Worm (Caenorhabditis elegans) whole organism, mixed stage, embryonic: ENCODE measurements around the gene his-63.
A peak's percentile ranks its signal among the peaks of the same experiment; 100 is the strongest.

Experiments
- M03D4.4 ChIP-seq: sonication (generic microtip); optimal IDR thresholded peaks from 2 replicates; lab custom pipeline; 2017; ENCODE audit warnings: mild to moderate bottlenecking, missing genetic modification characterization, missing compliant biosample characterization
- blmp-1 ChIP-seq: fragments of 150-350 bp; optimal IDR thresholded peaks from 2 replicates; lab custom pipeline; 2014; ENCODE audit warnings: missing biosample characterization, missing genetic modification characterization
- ceh-39 ChIP-seq: fragments of 150-350 bp; optimal IDR thresholded peaks from 2 replicates; lab custom pipeline; 2014; ENCODE audit warnings: missing biosample characterization, missing genetic modification characterization
- ceh-43 ChIP-seq: fragments of 200-800 bp; sonication (Bioruptor generic); optimal IDR thresholded peaks from 2 replicates; lab custom pipeline; 2018; ENCODE audit warnings: mild to moderate bottlenecking, missing genetic modification characterization, moderate library complexity, missing compliant biosample characterization
- ceh-83 ChIP-seq: fragments of 200-800 bp; sonication (Bioruptor generic); optimal IDR thresholded peaks from 2 replicates; lab custom pipeline; 2018; ENCODE audit warnings: mild to moderate bottlenecking, missing genetic modification characterization, missing compliant biosample characterization
- ces-1 ChIP-seq: fragments of 150-350 bp; optimal IDR thresholded peaks from 2 replicates; lab custom pipeline; 2014; ENCODE audit warnings: missing biosample characterization, missing genetic modification reagents, missing genetic modification characterization
- drap-1 ChIP-seq: fragments of 200-800 bp; sonication (Bioruptor generic); optimal IDR thresholded peaks from 3 replicates; lab custom pipeline; 2018; ENCODE audit warnings: mild to moderate bottlenecking, missing genetic modification characterization, missing compliant biosample characterization
- elt-1 ChIP-seq: sonication (generic microtip); optimal IDR thresholded peaks from 2 replicates; lab custom pipeline; 2017; ENCODE audit warnings: missing genetic modification characterization, mild to moderate bottlenecking, missing compliant biosample characterization, antibody characterized with exemption, moderate library complexity, borderline replicate concordance; ENCODE audit not compliant: insufficient read depth
- flh-1 ChIP-seq: fragments of 200-800 bp; sonication (Bioruptor generic); optimal IDR thresholded peaks from 2 replicates; lab custom pipeline; 2018; ENCODE audit warnings: mild to moderate bottlenecking, missing genetic modification characterization, moderate library complexity, missing compliant biosample characterization
- ham-2 ChIP-seq: fragments of 200-800 bp; sonication (Bioruptor generic); optimal IDR thresholded peaks from 2 replicates; lab custom pipeline; 2018; ENCODE audit warnings: mild to moderate bottlenecking, missing genetic modification characterization, missing compliant biosample characterization
- hlh-1 ChIP-seq: fragments of 150-350 bp; optimal IDR thresholded peaks from 2 replicates; lab custom pipeline; 2014; ENCODE audit warnings: missing biosample characterization, missing genetic modification reagents, missing genetic modification characterization
- lin-13 ChIP-seq: fragments of 150-350 bp; optimal IDR thresholded peaks from 2 replicates; lab custom pipeline; 2014; ENCODE audit warnings: missing biosample characterization, missing genetic modification characterization
- lsy-2 ChIP-seq: fragments of 150-350 bp; optimal IDR thresholded peaks from 2 replicates; lab custom pipeline; 2014; ENCODE audit warnings: missing biosample characterization, missing genetic modification characterization
- mab-5 ChIP-seq: fragments of 150-350 bp; optimal IDR thresholded peaks from 2 replicates; lab custom pipeline; 2014; ENCODE audit warnings: missing biosample characterization, missing genetic modification characterization
- nhr-12 ChIP-seq: fragments of 150-350 bp; optimal IDR thresholded peaks from 2 replicates; lab custom pipeline; 2014; ENCODE audit warnings: missing biosample characterization, missing genetic modification characterization
- nhr-76 ChIP-seq: sonication (generic microtip); optimal IDR thresholded peaks from 2 replicates; lab custom pipeline; 2017; ENCODE audit warnings: missing biosample characterization, missing genetic modification characterization
- pha-4 ChIP-seq: fragments of 150-350 bp; optimal IDR thresholded peaks from 2 replicates; lab custom pipeline; 2018; ENCODE audit warnings: missing biosample characterization, missing genetic modification reagents, missing genetic modification characterization
- sem-2 ChIP-seq: fragments of 200-800 bp; sonication (Bioruptor generic); optimal IDR thresholded peaks from 2 replicates; lab custom pipeline; 2018; ENCODE audit warnings: mild to moderate bottlenecking, missing genetic modification characterization, missing compliant biosample characterization
- snpc-4 ChIP-seq: fragments of 150-350 bp; optimal IDR thresholded peaks from 2 replicates; lab custom pipeline; 2014; ENCODE audit warnings: missing biosample characterization, missing genetic modification characterization
- sptf-1 ChIP-seq: sonication (generic microtip); optimal IDR thresholded peaks from 2 replicates; lab custom pipeline; 2017; ENCODE audit warnings: mild to moderate bottlenecking, missing genetic modification characterization, moderate library complexity, missing compliant biosample characterization
- tbx-8 ChIP-seq: fragments of 200-800 bp; sonication (Bioruptor generic); optimal IDR thresholded peaks from 2 replicates; lab custom pipeline; 2018; ENCODE audit warnings: mild to moderate bottlenecking, missing genetic modification characterization, moderate library complexity, missing compliant biosample characterization
- ztf-11 ChIP-seq: fragments of 150-350 bp; optimal IDR thresholded peaks from 2 replicates; lab custom pipeline; 2014; ENCODE audit warnings: missing biosample characterization, missing genetic modification characterization

Gene his-63

DNA sequence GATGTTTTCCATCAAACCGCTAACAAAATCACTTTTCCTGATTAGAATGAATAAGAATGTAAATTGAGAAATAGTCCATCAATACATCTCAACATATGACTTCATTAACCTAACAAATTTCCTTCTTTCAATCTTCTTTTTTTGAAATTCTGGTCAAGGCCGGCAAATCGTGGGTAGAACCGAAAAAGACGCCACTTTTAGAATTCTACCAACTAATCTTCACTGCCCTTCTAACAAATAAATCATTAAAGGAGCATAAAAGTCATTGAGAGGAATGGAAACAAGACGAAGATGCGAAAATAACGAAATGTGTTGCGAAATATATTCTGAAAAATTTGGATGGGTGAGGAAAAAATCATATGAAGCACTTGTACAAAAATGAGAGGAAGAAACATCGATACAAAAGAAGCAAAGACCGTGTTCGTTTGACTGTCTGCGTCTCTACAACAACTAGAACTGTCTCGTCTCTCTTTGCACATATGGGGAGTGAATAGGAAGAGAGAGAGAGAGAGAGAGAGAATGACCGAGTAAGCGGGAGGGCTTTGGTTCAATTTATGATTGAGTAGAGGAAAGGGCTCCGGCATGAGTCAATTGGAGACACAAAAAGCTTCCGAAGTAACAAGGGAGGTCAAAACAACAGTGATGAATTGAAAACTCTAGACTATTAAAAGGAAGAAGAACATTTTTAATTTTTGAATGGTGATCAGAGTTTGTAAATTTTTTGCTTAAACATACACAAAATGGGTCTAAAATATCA lies 42.7 kb downstream of the his-63 start:
- peak; percentile 35 for TF ChIP-seq ces-1 (GFP tag; lab: Kevin White, UChicago)
- peak; percentile 59 for TF ChIP-seq ham-2
- TF ChIP-seq tbx-8 (GFP tag; lab: Kevin White, UChicago), result no peak

DNA sequence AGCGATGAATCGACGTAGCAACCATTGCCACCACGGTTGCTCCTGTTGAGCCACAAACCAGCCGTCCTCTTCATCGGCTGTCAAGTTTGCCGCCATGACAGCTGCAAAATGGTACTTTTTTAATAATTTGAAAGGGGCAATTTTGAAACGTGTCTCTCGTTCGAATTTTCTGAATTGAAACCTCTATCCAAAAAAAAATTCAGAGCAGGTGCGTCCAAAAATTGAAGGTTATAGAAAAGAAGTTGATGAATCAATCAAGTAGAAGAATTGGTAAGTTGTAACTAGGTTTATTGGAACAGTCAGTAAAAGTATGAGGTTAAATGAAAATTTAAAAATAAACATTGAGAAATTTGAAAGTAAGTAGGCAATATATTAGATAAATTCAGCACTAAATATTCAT lies 45.3 kb downstream of the his-63 start, which contains the start of gene T01G1.4:
Gene T01G1.4, minus strand, starts transcription at position 101 of the 400 bp plus-strand sequence.
- TF ChIP-seq ceh-83 (GFP tag; lab: Kevin White, UChicago) (no peak), ceh-39 (no peak), drap-1 (GFP tag; lab: Kevin White, UChicago) (no peak), flh-1 (GFP tag; lab: Kevin White, UChicago) (no peak), nhr-12 (tag; lab: Kevin White, UChicago) (no peak), sptf-1 (tag; lab: Kevin White, UChicago) (no peak), ces-1 (GFP tag; lab: Kevin White, UChicago) (no peak), pha-4 (tag; lab: Kevin White, UChicago) (no peak), elt-1 (tag; lab: Kevin White, UChicago) (no peak), lsy-2 (tag; lab: Kevin White, UChicago) (no peak), mab-5 (no peak)

DNA sequence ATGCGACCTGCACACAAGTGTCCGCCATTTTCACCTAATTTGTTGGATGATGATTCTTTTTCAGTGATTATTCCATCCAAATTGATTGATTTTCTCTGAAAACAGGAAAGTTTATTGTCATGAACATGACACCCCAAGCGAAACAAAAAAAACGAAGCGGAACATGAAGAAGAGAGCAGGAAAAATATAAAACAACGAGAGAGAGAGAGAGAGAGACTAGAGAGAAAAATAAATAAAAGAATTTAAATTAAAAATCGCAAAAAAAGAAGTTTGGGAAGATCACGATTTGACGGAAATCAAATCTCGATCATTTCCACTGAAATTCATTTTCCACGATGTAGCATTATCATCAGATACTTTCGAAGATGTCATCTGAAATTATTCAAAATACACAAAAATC lies 46.9 kb downstream of the his-63 start, which contains the start of gene klp-12:
Gene klp-12, minus strand, starts transcription at position 101 of the 400 bp plus-strand sequence.
- TF ChIP-seq lsy-2 (tag; lab: Kevin White, UChicago) (no peak), nhr-12 (tag; lab: Kevin White, UChicago) (no peak), snpc-4 (no peak), ztf-11 (tag; lab: Kevin White, UChicago) (no peak), nhr-76 (no peak), ham-2 (no peak), elt-1 (tag; lab: Kevin White, UChicago) (no peak), sptf-1 (tag; lab: Kevin White, UChicago) (no peak), M03D4.4 (tag; lab: Kevin White, UChicago) (no peak), lin-13 (tag; lab: Kevin White, UChicago) (no peak), sem-2 (GFP tag; lab: Kevin White, UChicago) (no peak), ceh-39 (no peak), pha-4 (tag; lab: Kevin White, UChicago) (no peak), hlh-1 (tag; lab: Kevin White, UChicago) (no peak), blmp-1 (tag; lab: Kevin White, UChicago) (no peak), ceh-43 (GFP tag; lab: Kevin White, UChicago) (no peak), ces-1 (GFP tag; lab: Kevin White, UChicago) (no peak)
